Fruit fly (Drosophila melanogaster): ENCODE data around the gene CG5386.

DNA sequence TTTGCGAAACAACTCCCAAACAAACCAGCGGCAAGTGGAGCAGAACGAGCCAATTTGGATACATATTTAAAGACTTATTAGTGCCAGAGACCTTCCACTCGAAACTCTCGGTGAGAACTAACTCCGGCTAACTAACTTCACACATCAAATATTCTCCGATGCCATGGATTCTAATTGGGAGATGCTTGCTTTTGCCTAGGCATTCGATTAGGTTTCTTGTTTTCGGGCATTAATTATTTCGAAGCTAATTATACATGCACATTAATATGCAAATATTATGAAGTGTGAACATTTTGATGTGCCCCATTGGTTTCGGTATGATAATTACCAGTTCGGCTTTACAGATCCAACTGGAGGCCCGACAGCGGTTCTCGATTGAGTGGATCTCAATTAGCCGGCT lies at the start of gene CG5386:
- TF ChIP-seq CG10348 (GFP tag; IDR thresholded peaks at IDR 0.05) (no peak), rn (GFP tag; IDR thresholded peaks at IDR 0.05) (no peak), CG4496 (GFP tag; IDR thresholded peaks at IDR 0.05) (no peak), EcR (GFP tag; optimal IDR thresholded peaks at IDR 0.05) (no peak), CG8159 (tag; optimal IDR thresholded peaks at IDR 0.05) (no peak), CG14655 (GFP tag; optimal IDR thresholded peaks at IDR 0.05) (no peak), CG34367 (tag; optimal IDR thresholded peaks at IDR 0.05) (no peak), Pif1B (GFP tag; optimal IDR thresholded peaks at IDR 0.05) (no peak), CG15710 (tag; optimal IDR thresholded peaks at IDR 0.05) (no peak)

Data from whole organism, pupa.